Worm (Caenorhabditis elegans) whole organism, midembryonic: Measurements from ENCODE around the gene zip-8.

Experiments used
- cog-1 ChIP-seq: sonication (generic microtip); optimal IDR thresholded peaks from 2 replicates; lab custom pipeline; 2016; ENCODE audit warnings: missing genetic modification characterization, missing compliant biosample characterization
- flt-1 ChIP-seq: fragments of 200-800 bp; sonication (Bioruptor generic); IDR thresholded peaks from 2 replicates; pipeline ENCODE4 v1.3.6; 2022; ENCODE audit warnings: missing genetic modification characterization, missing compliant biosample characterization
- klf-2 ChIP-seq: fragments of 200-800 bp; sonication (Bioruptor generic); conservative IDR thresholded peaks from 2 replicates; pipeline ENCODE4 v1.3.6; 2022; ENCODE audit warnings: missing genetic modification reagents, missing genetic modification characterization, missing compliant biosample characterization
- med-1 ChIP-seq: sonication (generic microtip); optimal IDR thresholded peaks from 2 replicates; lab custom pipeline; 2017; ENCODE audit warnings: missing genetic modification characterization, mild to moderate bottlenecking, missing compliant biosample characterization, antibody characterized with exemption, missing genetic modification reagents; ENCODE audit not compliant: insufficient read depth
- ref-1 ChIP-seq: fragments of 200-800 bp; sonication (Bioruptor generic); conservative IDR thresholded peaks from 2 replicates; pipeline ENCODE4 v1.3.6; 2022; ENCODE audit warnings: missing genetic modification reagents, missing genetic modification characterization, missing compliant biosample characterization
- tab-1 ChIP-seq: fragments of 200-800 bp; sonication (Bioruptor generic); IDR thresholded peaks from 2 replicates; pipeline ENCODE4 v1.3.6; 2022; ENCODE audit warnings: missing genetic modification characterization, missing compliant biosample characterization
- ztf-23 ChIP-seq: fragments of 200-800 bp; sonication (Bioruptor generic); IDR thresholded peaks from 2 replicates; pipeline ENCODE4 v1.3.6; 2022; ENCODE audit warnings: missing genetic modification reagents, missing genetic modification characterization, missing compliant biosample characterization
- ztf-29 ChIP-seq: fragments of 200-800 bp; sonication (Bioruptor generic); IDR thresholded peaks from 2 replicates; pipeline ENCODE4 v1.3.6; 2022; ENCODE audit warnings: missing genetic modification reagents, missing genetic modification characterization, missing compliant biosample characterization

DNA sequence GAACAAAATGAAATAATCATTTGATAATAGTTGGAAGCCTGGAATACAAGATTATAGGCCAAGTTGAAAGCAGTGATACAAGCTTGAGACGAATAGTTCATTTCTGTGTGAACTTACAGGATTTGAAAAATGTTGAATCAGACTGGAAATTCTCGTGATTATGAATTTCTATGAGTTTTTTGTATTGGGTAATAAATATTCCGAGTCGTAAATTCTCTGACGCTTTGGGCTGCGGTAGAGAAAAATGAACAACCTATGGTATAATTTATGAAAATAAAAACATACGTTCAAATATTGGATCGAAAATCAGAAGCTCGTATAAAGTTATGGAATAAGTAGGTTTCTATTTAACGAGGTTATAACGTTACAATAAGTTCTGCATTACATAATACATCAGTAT lies 14.1 kb downstream of the zip-8 start, which contains the start of gene srb-11:
- no peak for TF ChIP-seq tab-1 (GFP tag; lab: Robert Waterston, UW)
- TF ChIP-seq ref-1 (GFP tag; lab: Robert Waterston, UW): no peak
- no peak for TF ChIP-seq klf-2 (GFP tag; lab: Robert Waterston, UW)
- no peak for TF ChIP-seq flt-1 (GFP tag; lab: Robert Waterston, UW)
- no peak for TF ChIP-seq med-1 (GFP tag; lab: Kevin White, UChicago)
- TF ChIP-seq ztf-29 (GFP tag; lab: Robert Waterston, UW): no peak
- no peak for TF ChIP-seq cog-1
- TF ChIP-seq ztf-23 (GFP tag; lab: Robert Waterston, UW): no peak
